Worm (Caenorhabditis elegans) whole organism, early embryonic: ENCODE data around the gene kcc-3.

Experiments used
- B0310.2 ChIP-seq: sonication (generic microtip); optimal IDR thresholded peaks from 2 replicates; lab custom pipeline; 2016; ENCODE audit warnings: mild to moderate bottlenecking, missing genetic modification characterization, missing compliant biosample characterization
- F13C5.2 ChIP-seq: sonication (generic microtip); optimal IDR thresholded peaks from 2 replicates; lab custom pipeline; 2017; ENCODE audit warnings: mild to moderate bottlenecking, missing genetic modification characterization, inconsistent platforms, missing compliant biosample characterization
- aly-1 ChIP-seq: sonication (generic microtip); optimal IDR thresholded peaks from 2 replicates; lab custom pipeline; 2016; ENCODE audit warnings: missing genetic modification characterization, missing compliant biosample characterization
- ama-1 ChIP-seq: fragments of 150-350 bp; optimal IDR thresholded peaks from 2 replicates; lab custom pipeline; 2014
- ceh-13 ChIP-seq: fragments of 200-800 bp; sonication (Bioruptor generic); optimal IDR thresholded peaks from 2 replicates; lab custom pipeline; 2018; ENCODE audit warnings: mild to moderate bottlenecking, missing genetic modification characterization, missing compliant biosample characterization
- ceh-36 ChIP-seq: sonication (generic microtip); optimal IDR thresholded peaks from 2 replicates; lab custom pipeline; 2016; ENCODE audit warnings: missing genetic modification characterization, inconsistent platforms, missing compliant biosample characterization
- ets-7 ChIP-seq: sonication (generic microtip); optimal IDR thresholded peaks from 2 replicates; lab custom pipeline; 2016; ENCODE audit warnings: missing genotype, missing genetic modification characterization, missing compliant biosample characterization
- flt-1 ChIP-seq: fragments of 200-800 bp; sonication (Bioruptor generic); IDR thresholded peaks from 2 replicates; pipeline ENCODE4 v1.3.6; 2022; ENCODE audit warnings: missing genetic modification characterization, missing compliant biosample characterization
- hmbx-1 ChIP-seq: sonication (generic microtip); optimal IDR thresholded peaks from 2 replicates; lab custom pipeline; 2016; ENCODE audit warnings: mild to moderate bottlenecking, missing genetic modification characterization, missing compliant biosample characterization
- hmg-4 ChIP-seq: fragments of 200-800 bp; sonication (Bioruptor generic); optimal IDR thresholded peaks from 2 replicates; lab custom pipeline; 2018; ENCODE audit warnings: mild to moderate bottlenecking, missing genetic modification characterization, missing compliant biosample characterization
- hnd-1 ChIP-seq: sonication (generic microtip); optimal IDR thresholded peaks from 2 replicates; lab custom pipeline; 2016; ENCODE audit warnings: missing genetic modification characterization, missing compliant biosample characterization
- pes-1 ChIP-seq: fragments of 200-800 bp; sonication (Bioruptor generic); IDR thresholded peaks from 2 replicates; pipeline ENCODE4 v1.3.6; 2022; ENCODE audit warnings: missing genetic modification reagents, missing genetic modification characterization, missing compliant biosample characterization
- scrt-1 ChIP-seq: fragments of 200-800 bp; sonication (Bioruptor generic); IDR thresholded peaks from 2 replicates; pipeline ENCODE4 v1.3.6; 2022; ENCODE audit warnings: missing genetic modification characterization, missing compliant biosample characterization
- sea-1 ChIP-seq: fragments of 200-800 bp; sonication (Bioruptor generic); conservative IDR thresholded peaks from 2 replicates; pipeline ENCODE4 v1.3.6; 2022; ENCODE audit warnings: missing genetic modification characterization, missing compliant biosample characterization
- tbx-11 ChIP-seq: fragments of 200-800 bp; sonication (Bioruptor generic); IDR thresholded peaks from 2 replicates; pipeline ENCODE4 v1.3.6; 2022; ENCODE audit warnings: missing genetic modification characterization, missing compliant biosample characterization
- tbx-37 ChIP-seq: fragments of 200-800 bp; sonication (Bioruptor generic); conservative IDR thresholded peaks from 2 replicates; pipeline ENCODE4 v1.3.6; 2022; ENCODE audit warnings: missing genetic modification reagents, missing genetic modification characterization, missing compliant biosample characterization
- tra-4 ChIP-seq: sonication (generic microtip); optimal IDR thresholded peaks from 2 replicates; lab custom pipeline; 2017; ENCODE audit warnings: missing genetic modification characterization, missing compliant biosample characterization

Gene kcc-3

DNA sequence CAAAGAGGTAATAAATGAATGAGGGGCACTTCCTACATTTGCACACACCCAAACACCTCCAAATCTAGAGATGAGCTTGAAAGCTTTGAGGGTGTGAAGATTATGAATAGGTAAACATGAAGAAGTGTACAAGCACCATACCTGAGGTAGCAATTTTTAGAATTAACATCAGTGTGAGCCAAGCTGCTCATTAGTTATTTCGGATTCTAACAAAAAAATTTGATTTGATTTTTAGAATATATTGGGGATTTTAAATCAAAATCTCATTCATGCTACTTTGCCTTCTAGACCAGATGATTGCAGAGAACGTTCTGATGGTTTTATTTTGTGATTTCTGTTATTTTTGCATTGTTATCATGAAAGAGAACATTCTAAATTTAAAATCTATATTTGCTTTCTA, 20.3 kb downstream of the kcc-3 start:
- TF ChIP-seq scrt-1 (GFP tag; lab: Robert Waterston, UW) (no peak), pes-1 (GFP tag; lab: Robert Waterston, UW) (no peak), hmg-4 (GFP tag; lab: Kevin White, UChicago) (no peak), ceh-13 (GFP tag; lab: Kevin White, UChicago) (no peak)

DNA sequence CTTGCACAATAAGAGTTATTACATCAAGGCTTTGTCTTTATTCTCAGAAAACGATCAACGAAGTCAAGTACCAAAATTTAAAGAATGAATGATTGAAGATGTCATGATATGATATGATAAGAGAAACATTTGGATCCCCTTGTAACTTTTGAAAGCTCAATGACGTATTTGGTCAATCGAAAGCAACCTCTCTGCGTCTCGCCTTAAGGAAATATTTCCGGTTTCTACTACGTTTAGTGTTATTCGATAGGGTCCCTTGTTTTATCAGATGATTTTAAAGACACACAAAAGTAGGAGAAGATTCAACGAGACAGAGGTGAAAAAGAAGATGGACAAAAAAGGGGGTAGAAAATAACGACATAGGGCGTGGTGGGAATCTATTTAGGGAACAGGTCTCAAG, 20.8 kb downstream of the kcc-3 start:
- TF ChIP-seq B0310.2 (no peak), flt-1 (no peak), tbx-11 (no peak), aly-1 (tag; lab: Kevin White, UChicago) (no peak), tbx-37 (GFP tag; lab: Robert Waterston, UW) (no peak), hmbx-1 (tag; lab: Kevin White, UChicago) (no peak)

ce11 chrII:7411930-7412329, 22.2 kb downstream of the kcc-3 start, which contains the start of gene K02A2.5:
Gene K02A2.5 (minus strand): TSS chrII:7412030.
- no peak for TF ChIP-seq scrt-1 (GFP tag; lab: Robert Waterston, UW)
- no peak for TF ChIP-seq ets-7 (tag; lab: Kevin White, UChicago)
- no peak for TF ChIP-seq hmbx-1 (tag; lab: Kevin White, UChicago)
- no peak for TF ChIP-seq aly-1 (tag; lab: Kevin White, UChicago)
- TF ChIP-seq ama-1 (lab: Kevin White, UChicago) = no peak
- TF ChIP-seq tra-4 = no peak
- TF ChIP-seq B0310.2 = no peak
- no peak for TF ChIP-seq ceh-13 (GFP tag; lab: Kevin White, UChicago)
- TF ChIP-seq tbx-11 = no peak
- TF ChIP-seq flt-1 = no peak
- no peak for TF ChIP-seq F13C5.2 (tag; lab: Kevin White, UChicago)
- no peak for TF ChIP-seq tbx-37 (GFP tag; lab: Robert Waterston, UW)
- TF ChIP-seq ceh-36 (tag; lab: Kevin White, UChicago) = no peak

DNA sequence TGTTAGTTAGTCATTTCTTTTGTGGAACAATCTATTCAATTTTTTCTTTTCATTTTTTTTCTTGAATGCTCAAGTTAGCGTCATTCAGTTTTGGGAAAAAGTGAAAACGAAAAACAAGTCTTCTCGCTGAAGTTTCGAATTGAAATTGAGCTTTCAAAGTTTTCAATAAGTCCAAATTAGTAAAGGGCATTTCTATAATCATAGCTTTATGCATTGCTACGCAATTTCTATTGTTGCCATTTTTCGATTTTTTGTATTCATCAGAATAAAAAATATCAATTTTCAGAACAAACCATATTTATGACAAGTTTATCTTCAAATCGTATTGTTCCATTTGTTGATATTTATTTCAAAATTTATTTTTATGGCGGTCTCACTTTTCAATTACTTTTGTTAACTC, 25.9 kb downstream of the kcc-3 start, which contains the start of gene srd-55:
Gene srd-55, plus strand, starts transcription at position 301 of the 400 bp plus-strand sequence.
- TF ChIP-seq ama-1 (lab: Kevin White, UChicago) (no peak), tbx-37 (GFP tag; lab: Robert Waterston, UW) (no peak), pes-1 (GFP tag; lab: Robert Waterston, UW) (no peak), hmg-4 (GFP tag; lab: Kevin White, UChicago) (no peak)

ce11 chrII:7406438-7406837, 27.6 kb downstream of the kcc-3 start:
- TF ChIP-seq ceh-13 (GFP tag; lab: Kevin White, UChicago) (no peak), ets-7 (tag; lab: Kevin White, UChicago) (no peak), hmg-4 (GFP tag; lab: Kevin White, UChicago) (no peak), ceh-36 (tag; lab: Kevin White, UChicago) (no peak), tbx-11 (no peak), flt-1 (no peak), tra-4 (no peak)

DNA sequence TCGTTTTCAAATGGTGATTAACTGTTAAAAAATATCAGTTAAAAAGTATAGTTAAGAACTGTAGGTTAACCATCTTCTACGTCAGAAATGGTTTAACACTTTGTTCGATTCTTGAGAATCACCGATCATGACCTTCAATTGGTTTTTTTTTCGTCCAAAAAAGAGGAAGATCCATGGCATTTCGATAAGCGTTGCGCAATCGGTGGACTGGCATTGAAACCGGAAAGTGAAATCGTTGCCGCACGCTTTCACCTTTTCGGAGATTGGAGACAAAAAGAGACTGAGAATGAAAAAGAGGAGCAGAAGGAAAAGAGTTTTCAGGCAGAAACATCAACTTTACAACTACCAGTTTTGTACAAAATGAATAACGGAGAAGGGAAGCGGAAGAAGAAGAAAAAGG, 28.8 kb downstream of the kcc-3 start:
- TF ChIP-seq ama-1 (lab: Kevin White, UChicago) (no peak), pes-1 (GFP tag; lab: Robert Waterston, UW) (no peak), hmbx-1 (tag; lab: Kevin White, UChicago) (no peak), tra-4 (no peak), hmg-4 (GFP tag; lab: Kevin White, UChicago) (no peak), hnd-1 (tag; lab: Kevin White, UChicago) (no peak), tbx-11 (no peak), B0310.2 (no peak), sea-1 (no peak), ets-7 (tag; lab: Kevin White, UChicago) (no peak), ceh-36 (tag; lab: Kevin White, UChicago) (no peak), ceh-13 (GFP tag; lab: Kevin White, UChicago) (no peak), tbx-37 (GFP tag; lab: Robert Waterston, UW) (no peak)

DNA sequence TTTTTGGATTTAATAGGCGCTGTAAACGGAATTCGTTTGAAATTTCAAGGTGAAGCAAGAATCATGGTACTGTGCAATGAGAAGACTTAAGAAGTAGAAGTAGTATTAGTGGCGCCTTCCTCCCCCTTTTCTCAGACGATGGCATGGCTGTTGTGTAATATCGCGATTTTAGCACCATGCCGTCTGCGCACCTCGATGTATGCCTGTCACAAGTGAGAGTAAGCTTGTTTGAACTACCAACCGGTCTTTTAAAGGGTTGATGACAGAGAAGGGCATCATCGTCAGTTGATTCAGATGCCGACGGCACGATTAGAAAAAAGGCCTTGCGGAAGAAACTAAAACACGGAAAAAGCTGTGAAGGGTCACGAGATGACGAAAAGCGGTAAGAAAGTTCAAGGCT, 30.1 kb downstream of the kcc-3 start:
- TF ChIP-seq hmg-4 (GFP tag; lab: Kevin White, UChicago) (no peak), pes-1 (GFP tag; lab: Robert Waterston, UW) (no peak), flt-1 (no peak), tbx-37 (GFP tag; lab: Robert Waterston, UW) (no peak), hnd-1 (tag; lab: Kevin White, UChicago) (no peak), ama-1 (lab: Kevin White, UChicago) (no peak), ceh-36 (tag; lab: Kevin White, UChicago) (no peak), hmbx-1 (tag; lab: Kevin White, UChicago) (no peak), tra-4 (no peak), B0310.2 (no peak), ceh-13 (GFP tag; lab: Kevin White, UChicago) (no peak), ets-7 (tag; lab: Kevin White, UChicago) (no peak), scrt-1 (GFP tag; lab: Robert Waterston, UW) (no peak), tbx-11 (no peak), sea-1 (no peak), aly-1 (tag; lab: Kevin White, UChicago) (no peak), F13C5.2 (tag; lab: Kevin White, UChicago) (no peak)

DNA sequence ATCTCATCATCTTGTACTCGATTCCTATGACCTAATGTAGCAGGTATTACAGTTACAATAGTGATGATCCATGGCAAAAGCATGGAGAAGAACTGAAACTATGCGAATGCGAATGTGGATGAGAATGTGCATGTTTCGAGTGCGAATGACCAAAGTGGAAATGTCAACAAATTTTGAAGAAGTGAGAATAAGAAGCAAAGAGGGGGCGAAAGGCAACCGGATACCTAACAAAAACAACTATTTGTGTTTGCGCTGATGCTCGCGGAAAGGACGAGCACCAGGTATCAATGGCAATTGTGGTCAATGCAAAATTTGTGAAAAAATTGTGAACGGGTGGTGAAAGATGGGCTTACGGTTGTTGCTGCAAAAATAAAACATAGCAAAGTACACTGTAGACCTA, 31.5 kb downstream of the kcc-3 start, which contains the start of gene nas-7:
Gene nas-7, minus strand, starts transcription at position 101 of the 400 bp plus-strand sequence.
- TF ChIP-seq F13C5.2 (tag; lab: Kevin White, UChicago) = no peak
- TF ChIP-seq tbx-37 (GFP tag; lab: Robert Waterston, UW) = no peak
